Worm (Caenorhabditis elegans) whole organism, L1 larva: ENCODE measurements around the gene pqe-1.

Source experiments
- C04F5.9 ChIP-seq: sonication (generic microtip); optimal IDR thresholded peaks from 2 replicates; lab custom pipeline; 2016; ENCODE audit warnings: missing genetic modification characterization, missing compliant biosample characterization
- C16A3.4 ChIP-seq: fragments of 150-350 bp; optimal IDR thresholded peaks from 2 replicates; lab custom pipeline; 2014; ENCODE audit warnings: missing biosample characterization, missing genetic modification characterization
- C34B4.2 ChIP-seq: sonication (generic microtip); optimal IDR thresholded peaks from 2 replicates; lab custom pipeline; 2017; ENCODE audit warnings: mild to moderate bottlenecking, missing genetic modification characterization, missing compliant biosample characterization
- aha-1 ChIP-seq: fragments of 150-350 bp; optimal IDR thresholded peaks from 2 replicates; lab custom pipeline; 2014; ENCODE audit warnings: missing biosample characterization, missing genetic modification characterization
- alr-1 ChIP-seq: fragments of 200-800 bp; sonication (Bioruptor generic); optimal IDR thresholded peaks from 2 replicates; lab custom pipeline; 2018; ENCODE audit warnings: borderline replicate concordance, mild to moderate bottlenecking, missing genetic modification characterization, missing compliant biosample characterization
- aly-2 ChIP-seq: fragments of 150-350 bp; optimal IDR thresholded peaks from 2 replicates; lab custom pipeline; 2014; ENCODE audit warnings: missing biosample characterization, missing genetic modification characterization
- ceh-63 ChIP-seq: fragments of 200-800 bp; sonication (Bioruptor generic); optimal IDR thresholded peaks from 2 replicates; lab custom pipeline; 2018; ENCODE audit warnings: mild to moderate bottlenecking, missing genetic modification characterization, missing compliant biosample characterization
- ces-1 ChIP-seq: fragments of 150-350 bp; optimal IDR thresholded peaks from 2 replicates; lab custom pipeline; 2014; ENCODE audit warnings: missing biosample characterization, missing genetic modification reagents, missing genetic modification characterization
- dsc-1 ChIP-seq: sonication (generic microtip); optimal IDR thresholded peaks from 2 replicates; lab custom pipeline; 2016; ENCODE audit warnings: mild to moderate bottlenecking, missing genetic modification characterization, missing compliant biosample characterization
- egl-27 ChIP-seq, 2 experiments: fragments of 150-350 bp in 1 of 2; sonication (generic microtip); optimal IDR thresholded peaks; 3 replicates each; lab custom pipeline; 2017 to 2018; ENCODE audit warnings: missing biosample characterization in 2 of 2, missing genetic modification characterization in 2 of 2, missing genetic modification reagents in 2 of 2
- elt-2 ChIP-seq: sonication (generic microtip); optimal IDR thresholded peaks from 2 replicates; lab custom pipeline; 2016; ENCODE audit warnings: missing genetic modification characterization, mild to moderate bottlenecking, inconsistent platforms, missing compliant biosample characterization, missing genetic modification reagents
- ets-5 ChIP-seq: fragments of 200-800 bp; sonication (Bioruptor generic); IDR thresholded peaks from 2 replicates; pipeline ENCODE4 v1.3.6; 2022; ENCODE audit warnings: missing genetic modification characterization, missing compliant biosample characterization
- fkh-10 ChIP-seq: sonication (generic microtip); optimal IDR thresholded peaks from 2 replicates; lab custom pipeline; 2017; ENCODE audit warnings: missing biosample characterization, missing genetic modification reagents, missing genetic modification characterization
- fkh-4 ChIP-seq: sonication (generic microtip); optimal IDR thresholded peaks from 2 replicates; lab custom pipeline; 2016; ENCODE audit warnings: missing compliant biosample characterization, missing genetic modification characterization, borderline replicate concordance
- fos-1 ChIP-seq: fragments of 150-350 bp; optimal IDR thresholded peaks from 2 replicates; lab custom pipeline; 2014; ENCODE audit warnings: missing biosample characterization, missing genetic modification characterization
- grh-1 ChIP-seq: fragments of 200-800 bp; sonication (Bioruptor generic); IDR thresholded peaks from 2 replicates; pipeline ENCODE4 v1.3.6; 2022; ENCODE audit warnings: missing genetic modification reagents, missing genetic modification characterization, missing compliant biosample characterization
- hlh-17 ChIP-seq: fragments of 200-800 bp; sonication (Bioruptor generic); optimal IDR thresholded peaks from 2 replicates; lab custom pipeline; 2018; ENCODE audit warnings: missing genetic modification characterization, mild to moderate bottlenecking, missing compliant biosample characterization, moderate library complexity, borderline replicate concordance
- hlh-4 ChIP-seq: sonication (generic microtip); optimal IDR thresholded peaks from 2 replicates; lab custom pipeline; 2016; ENCODE audit warnings: mild to moderate bottlenecking, missing genetic modification characterization, missing compliant biosample characterization
- jun-1 ChIP-seq: fragments of 150-350 bp; optimal IDR thresholded peaks from 2 replicates; lab custom pipeline; 2014; ENCODE audit warnings: missing biosample characterization, missing genetic modification reagents, missing genetic modification characterization
- lin-13 ChIP-seq: fragments of 150-350 bp; optimal IDR thresholded peaks from 2 replicates; lab custom pipeline; 2014; ENCODE audit warnings: missing biosample characterization, missing genetic modification reagents, missing genetic modification characterization
- lin-14 ChIP-seq: fragments of 200-800 bp; sonication (Bioruptor generic); optimal IDR thresholded peaks from 2 replicates; lab custom pipeline; 2018; ENCODE audit warnings: mild to moderate bottlenecking, missing genetic modification characterization, moderate library complexity, missing compliant biosample characterization
- lin-35 ChIP-seq, 2 experiments: fragments of 150-350 bp; optimal IDR thresholded peaks; 2 replicates each; lab custom pipeline; 2014; ENCODE audit warnings: missing biosample characterization in 2 of 2, missing genetic modification characterization in 2 of 2, missing genetic modification reagents in 2 of 2
- lin-39 ChIP-seq: fragments of 150-350 bp; optimal IDR thresholded peaks from 2 replicates; lab custom pipeline; 2014; ENCODE audit warnings: missing biosample characterization, missing genetic modification reagents, missing genetic modification characterization
- mef-2 ChIP-seq: fragments of 150-350 bp; optimal IDR thresholded peaks from 2 replicates; lab custom pipeline; 2014; ENCODE audit warnings: missing biosample characterization, missing genetic modification characterization
- nhr-12 ChIP-seq: sonication (generic microtip); optimal IDR thresholded peaks from 2 replicates; lab custom pipeline; 2017; ENCODE audit warnings: missing biosample characterization, missing genetic modification characterization
- nhr-237 ChIP-seq: fragments of 150-350 bp; optimal IDR thresholded peaks from 2 replicates; lab custom pipeline; 2014; ENCODE audit warnings: missing biosample characterization, missing genetic modification characterization
- nhr-47 ChIP-seq: sonication (generic microtip); optimal IDR thresholded peaks from 2 replicates; lab custom pipeline; 2016; ENCODE audit warnings: mild to moderate bottlenecking, missing genetic modification characterization, moderate library complexity, missing compliant biosample characterization
- nhr-71 ChIP-seq: sonication (generic microtip); optimal IDR thresholded peaks from 2 replicates; lab custom pipeline; 2016; ENCODE audit warnings: mild to moderate bottlenecking, missing genetic modification characterization, moderate library complexity, missing compliant biosample characterization
- nhr-85 ChIP-seq: sonication (generic microtip); peaks from one replicate; lab custom pipeline; 2016; ENCODE audit warnings: missing genetic modification characterization, inconsistent platforms, missing compliant biosample characterization
- nhr-90 ChIP-seq: sonication (generic microtip); optimal IDR thresholded peaks from 2 replicates; lab custom pipeline; 2016; ENCODE audit warnings: mild to moderate bottlenecking, missing genetic modification characterization, missing compliant biosample characterization; ENCODE audit not compliant: poor library complexity
- pag-3 ChIP-seq: sonication (generic microtip); optimal IDR thresholded peaks from 2 replicates; lab custom pipeline; 2017; ENCODE audit warnings: missing genetic modification characterization, mild to moderate bottlenecking, missing compliant biosample characterization, antibody characterized with exemption, borderline replicate concordance; ENCODE audit not compliant: insufficient read depth
- pax-3 ChIP-seq: fragments of 200-800 bp; sonication (Bioruptor generic); optimal IDR thresholded peaks from 2 replicates; lab custom pipeline; 2018; ENCODE audit warnings: mild to moderate bottlenecking, missing genetic modification characterization, moderate library complexity, missing compliant biosample characterization
- skn-1 ChIP-seq: fragments of 150-350 bp; optimal IDR thresholded peaks from 2 replicates; lab custom pipeline; 2014; ENCODE audit warnings: missing biosample characterization, missing genetic modification characterization
- snpc-4 ChIP-seq: fragments of 150-350 bp; optimal IDR thresholded peaks from 2 replicates; lab custom pipeline; 2014; ENCODE audit warnings: missing biosample characterization, missing genetic modification characterization
- snu-23 ChIP-seq: sonication (generic microtip); optimal IDR thresholded peaks from 2 replicates; lab custom pipeline; 2016; ENCODE audit warnings: missing genetic modification characterization, missing compliant biosample characterization
- sup-37 ChIP-seq: fragments of 200-800 bp; sonication (Bioruptor generic); optimal IDR thresholded peaks from 2 replicates; lab custom pipeline; 2018; ENCODE audit warnings: mild to moderate bottlenecking, missing genetic modification characterization, missing compliant biosample characterization
- tbx-2 ChIP-seq: sonication (generic microtip); optimal IDR thresholded peaks from 2 replicates; lab custom pipeline; 2016; ENCODE audit warnings: missing genetic modification characterization, missing compliant biosample characterization
- unc-30 ChIP-seq: sonication (generic microtip); optimal IDR thresholded peaks from 2 replicates; lab custom pipeline; 2017; ENCODE audit warnings: missing biosample characterization, missing genetic modification characterization
- unc-62 ChIP-seq: fragments of 150-350 bp; optimal IDR thresholded peaks from 2 replicates; lab custom pipeline; 2014; ENCODE audit warnings: missing biosample characterization, missing genetic modification reagents, missing genetic modification characterization
- unc-86 ChIP-seq: sonication (generic microtip); optimal IDR thresholded peaks from 2 replicates; lab custom pipeline; 2016; ENCODE audit warnings: missing genetic modification characterization, missing compliant biosample characterization
- vab-15 ChIP-seq: sonication (generic microtip); optimal IDR thresholded peaks from 2 replicates; lab custom pipeline; 2017; ENCODE audit warnings: missing genotype, mild to moderate bottlenecking, missing genetic modification characterization, missing compliant biosample characterization
- xbp-1 ChIP-seq: sonication (generic microtip); optimal IDR thresholded peaks from 2 replicates; lab custom pipeline; 2016; ENCODE audit warnings: missing genetic modification characterization, missing compliant biosample characterization
- zip-4 ChIP-seq: fragments of 200-800 bp; sonication (Bioruptor generic); optimal IDR thresholded peaks from 2 replicates; lab custom pipeline; 2018; ENCODE audit warnings: mild to moderate bottlenecking, missing genetic modification characterization, moderate library complexity, missing compliant biosample characterization
- ztf-11 ChIP-seq, 2 experiments: sonication (generic microtip); optimal IDR thresholded peaks; 2 replicates each; lab custom pipeline; 2016 to 2017; ENCODE audit warnings: missing genetic modification characterization in 2 of 2, missing biosample characterization in 1 of 2, missing compliant biosample characterization in 1 of 2
- ztf-4 ChIP-seq: fragments of 150-350 bp; optimal IDR thresholded peaks from 2 replicates; lab custom pipeline; 2014; ENCODE audit warnings: missing biosample characterization, missing genetic modification characterization

Gene pqe-1

DNA sequence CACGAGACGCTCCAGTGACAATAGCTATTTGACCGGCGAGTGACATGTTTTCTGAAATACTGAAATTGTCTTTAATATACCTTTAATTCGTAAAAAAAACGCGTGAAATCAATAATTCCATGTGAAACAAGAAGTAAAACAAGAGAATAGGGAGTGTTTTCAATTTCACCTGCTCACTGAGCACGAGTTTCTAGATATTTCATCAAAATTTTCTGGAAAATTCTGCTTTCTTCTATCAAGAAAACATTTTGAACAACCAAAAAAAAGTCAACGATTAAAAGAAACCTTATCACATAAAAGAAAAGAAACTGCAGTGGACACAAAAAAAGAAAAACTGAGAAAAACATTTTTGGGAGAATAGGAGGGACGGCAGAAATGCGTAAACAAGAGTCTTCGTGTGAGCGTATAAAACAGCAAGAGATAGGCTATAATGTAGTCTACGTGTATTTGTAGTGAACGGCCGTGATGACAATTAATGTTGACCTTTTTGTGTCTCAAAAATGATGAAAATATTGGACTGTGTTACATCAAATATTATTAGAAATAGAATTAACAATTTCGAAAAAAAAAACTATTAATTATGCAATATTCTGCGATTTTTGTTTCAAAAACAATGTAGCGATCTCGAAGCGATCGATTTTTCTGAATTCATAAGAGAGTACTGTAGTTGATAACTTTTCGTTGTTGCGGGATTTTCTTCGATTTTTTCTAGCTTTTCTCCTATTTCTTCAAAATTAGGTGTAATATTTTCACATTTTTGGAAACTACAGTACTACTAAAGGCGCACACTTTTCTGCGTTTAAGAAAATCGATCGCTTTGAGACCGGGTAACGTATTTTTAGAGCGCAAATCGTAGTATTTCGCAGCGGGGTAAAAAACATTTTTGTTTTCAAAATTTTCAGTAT, 57.2 kb downstream of the pqe-1 start, which contains the start of gene dhs-9 (continued):
- TF ChIP-seq nhr-71 (tag; lab: Kevin White, UChicago) (peak; percentile 12), lin-35 (GFP tag; optimal IDR thresholded peaks at IDR 0.05; lab: Kevin White, UChicago) (peak in 1 of 2 experiments; percentile 32), pag-3 (tag; lab: Kevin White, UChicago) (no peak), ets-5 (GFP tag; lab: Robert Waterston, UW) (no peak), nhr-85 (tag; lab: Kevin White, UChicago) (peak; percentile 82), C34B4.2 (tag; lab: Kevin White, UChicago) (no peak), tbx-2 (tag; lab: Kevin White, UChicago) (no peak), mef-2 (tag; lab: Kevin White, UChicago) (no peak), snpc-4 (tag; lab: Kevin White, UChicago) (no peak), xbp-1 (tag; lab: Kevin White, UChicago) (peak; percentile 12), dsc-1 (tag; lab: Kevin White, UChicago) (no peak), zip-4 (GFP tag; lab: Kevin White, UChicago) (no peak), aha-1 (tag; lab: Kevin White, UChicago) (no peak), egl-27 (tag; optimal IDR thresholded peaks at IDR 0.05; lab: Kevin White, UChicago) (no peak), grh-1 (GFP tag; lab: Robert Waterston, UW) (no peak), nhr-12 (tag; lab: Kevin White, UChicago) (no peak), nhr-90 (tag; lab: Kevin White, UChicago) (peak; percentile 21), lin-13 (GFP tag; lab: Kevin White, UChicago) (no peak), unc-86 (no peak), hlh-17 (GFP tag; lab: Kevin White, UChicago) (no peak), aly-2 (tag; lab: Kevin White, UChicago) (no peak), elt-2 (tag; lab: Kevin White, UChicago) (peak; percentile 44), C04F5.9 (no peak), hlh-4 (tag; lab: Kevin White, UChicago) (no peak), unc-62 (GFP tag; lab: Kevin White, UChicago) (no peak), fkh-4 (no peak), unc-30 (no peak), nhr-47 (tag; lab: Kevin White, UChicago) (no peak), ceh-63 (no peak), skn-1 (tag; lab: Kevin White, UChicago) (peak; percentile 47), nhr-237 (no peak), ces-1 (no peak), jun-1 (tag; lab: Kevin White, UChicago) (no peak), fkh-10 (GFP tag; lab: Kevin White, UChicago) (no peak), fos-1 (no peak), sup-37 (no peak), ztf-11 (tag; optimal IDR thresholded peaks at IDR 0.05; lab: Kevin White, UChicago) (no peak), lin-39 (tag; lab: Kevin White, UChicago) (no peak), C16A3.4 (tag; lab: Kevin White, UChicago) (peak; percentile 22), alr-1 (tag; lab: Kevin White, UChicago) (no peak), ztf-4 (tag; lab: Kevin White, UChicago) (no peak), vab-15 (tag; lab: Kevin White, UChicago) (no peak), pax-3 (no peak), snu-23 (GFP tag; lab: Kevin White, UChicago) (peak; percentile 53), lin-14 (GFP tag; lab: Kevin White, UChicago) (peak; percentile 71)
